Worm (Caenorhabditis elegans): ENCODE data around the gene pph-1.

The pph-1 gene

ce11 chrV:10750630-10751029 is 48.3 kb downstream of the pph-1 start, which contains the start of gene F28H7.3:
F28H7.3 (minus strand) TSS chrV:10750788.
- TF ChIP-seq ahr-1 (tag; optimal IDR thresholded peaks at IDR 0.05), result no peak
- TF ChIP-seq elt-2 (tag; optimal IDR thresholded peaks at IDR 0.05), result peak; percentile 78

- no peak for TF ChIP-seq ceh-45 (GFP tag; IDR thresholded peaks at IDR 0.05)
- no peak for TF ChIP-seq che-1 (tag; optimal IDR thresholded peaks at IDR 0.05)
- TF ChIP-seq eyg-1 (tag; optimal IDR thresholded peaks at IDR 0.05), result no peak
- no peak for TF ChIP-seq pha-4 (tag; optimal IDR thresholded peaks at IDR 0.05)
- no peak for TF ChIP-seq K02D7.2 (tag; optimal IDR thresholded peaks at IDR 0.05)
- no peak for TF ChIP-seq hlh-6 (tag; optimal IDR thresholded peaks at IDR 0.05)
- TF ChIP-seq ceh-31 (tag; optimal IDR thresholded peaks at IDR 0.05), result no peak
- TF ChIP-seq sox-2 (GFP tag; IDR thresholded peaks at IDR 0.05), result no peak
- TF ChIP-seq ama-1 (optimal IDR thresholded peaks at IDR 0.05), result no peak
- TF ChIP-seq unc-86 (tag; optimal IDR thresholded peaks at IDR 0.05), result no peak
- TF ChIP-seq ceh-9 (tag; optimal IDR thresholded peaks at IDR 0.05), result no peak
Measured at ce11 chrV:10754050-10754449, 51.7 kb downstream of the pph-1 start, which contains the start of gene F28H7.7. F28H7.7 (minus strand) TSS chrV:10754150.

Data from whole organism, late embryonic.